Fruit fly (Drosophila melanogaster) whole organism, embryonic: ENCODE measurements around the gene CG44044.

ENCODE experiments used
- Atf6 ChIP-seq: fragments of 200-800 bp; sonication (Bioruptor generic); IDR thresholded peaks from 2 replicates; pipeline ENCODE4 v1.3.6; 2022; ENCODE audit warnings: missing biosample characterization, missing genetic modification characterization
- BEAF-32 ChIP-seq: fragments of 200-800 bp; sonication (Bioruptor generic); optimal IDR thresholded peaks from 3 replicates; lab custom pipeline; 2017; ENCODE audit warnings: missing biosample characterization, missing genetic modification characterization, mild to moderate bottlenecking, moderate library complexity, missing genetic modification reagents
- CG10274 ChIP-seq: fragments of 200-800 bp; sonication (Bioruptor generic); optimal IDR thresholded peaks from 3 replicates; lab custom pipeline; 2017; ENCODE audit warnings: missing biosample characterization, mild to moderate bottlenecking, missing genetic modification characterization
- CG10431 ChIP-seq: fragments of 200-800 bp; sonication (Bioruptor generic); optimal IDR thresholded peaks from 3 replicates; lab custom pipeline; 2018; ENCODE audit warnings: missing biosample characterization, mild to moderate bottlenecking, missing genetic modification characterization
- CG11093 ChIP-seq: fragments of 200-800 bp; sonication (Bioruptor generic); IDR thresholded peaks from 3 replicates; pipeline ENCODE4 v1.3.6; 2022; ENCODE audit warnings: missing biosample characterization, missing genetic modification characterization
- CG11247 ChIP-seq: fragments of 200-800 bp; sonication (Bioruptor generic); IDR thresholded peaks from 2 replicates; pipeline ENCODE4 v1.3.6; 2022; ENCODE audit warnings: missing biosample characterization, missing genetic modification characterization
- CG11560 ChIP-seq: fragments of 200-800 bp; sonication (Bioruptor generic); IDR thresholded peaks from 3 replicates; pipeline ENCODE4 v1.3.6; 2022; ENCODE audit warnings: missing biosample characterization, missing genetic modification characterization
- CG12299 ChIP-seq: fragments of 200-800 bp; sonication (Bioruptor generic); optimal IDR thresholded peaks from 2 replicates; lab custom pipeline; 2018; ENCODE audit warnings: missing biosample characterization, mild to moderate bottlenecking, missing genetic modification characterization
- CG1233 ChIP-seq: fragments of 200-800 bp; sonication (Bioruptor generic); optimal IDR thresholded peaks from 4 replicates; lab custom pipeline; 2018; ENCODE audit warnings: missing biosample characterization, mild to moderate bottlenecking, missing genetic modification characterization
- CG17359 ChIP-seq: fragments of 200-800 bp; sonication (Bioruptor generic); optimal IDR thresholded peaks from 3 replicates; lab custom pipeline; 2018; ENCODE audit warnings: missing biosample characterization, mild to moderate bottlenecking, missing genetic modification characterization, moderate library complexity
- CG18764 ChIP-seq: fragments of 200-800 bp; sonication (Bioruptor generic); optimal IDR thresholded peaks from 3 replicates; lab custom pipeline; 2016; ENCODE audit warnings: missing biosample characterization, missing genetic modification characterization
- CG2116 ChIP-seq: fragments of 200-800 bp; sonication (Bioruptor generic); optimal IDR thresholded peaks from 3 replicates; lab custom pipeline; 2018; ENCODE audit warnings: missing biosample characterization, mild to moderate bottlenecking, missing genetic modification characterization
- CG2712 ChIP-seq: fragments of 200-800 bp; optimal IDR thresholded peaks from 3 replicates; lab custom pipeline; 2019; ENCODE audit warnings: missing biosample characterization, mild to moderate bottlenecking, missing genetic modification characterization, moderate library complexity
- CG3065 ChIP-seq: fragments of 200-800 bp; sonication (Bioruptor generic); optimal IDR thresholded peaks from 2 replicates; lab custom pipeline; 2016; ENCODE audit warnings: missing biosample characterization, missing genetic modification characterization
- CG4707 ChIP-seq: fragments of 200-800 bp; sonication (Bioruptor generic); optimal IDR thresholded peaks from 2 replicates; lab custom pipeline; 2018; ENCODE audit warnings: missing biosample characterization, mild to moderate bottlenecking, missing genetic modification characterization, moderate library complexity
- CG4854 ChIP-seq: fragments of 200-800 bp; sonication (Bioruptor generic); optimal IDR thresholded peaks from 2 replicates; lab custom pipeline; 2016; ENCODE audit warnings: missing biosample characterization, missing genetic modification characterization, inconsistent platforms
- CG7357 ChIP-seq: fragments of 200-800 bp; sonication (Bioruptor generic); IDR thresholded peaks from 3 replicates; pipeline ENCODE4 v1.3.6; 2022; ENCODE audit warnings: missing biosample characterization, missing genetic modification characterization
- CG7963 ChIP-seq: fragments of 200-800 bp; sonication (Bioruptor generic); IDR thresholded peaks from 3 replicates; pipeline ENCODE4 v1.3.6; 2022; ENCODE audit warnings: missing biosample characterization, missing genetic modification characterization; ENCODE audit not compliant: partially characterized antibody
- CG8924 ChIP-seq: fragments of 200-800 bp; optimal IDR thresholded peaks from 3 replicates; lab custom pipeline; 2019; ENCODE audit warnings: missing biosample characterization, mild to moderate bottlenecking, missing genetic modification characterization, moderate library complexity
- CHES-1-like ChIP-seq: fragments of 200-800 bp; sonication (Bioruptor generic); optimal IDR thresholded peaks from 2 replicates; lab custom pipeline; 2016; ENCODE audit warnings: missing biosample characterization, missing genetic modification characterization
- E2f1 ChIP-seq: fragments of 200-800 bp; sonication (Bioruptor generic); IDR thresholded peaks from 2 replicates; pipeline ENCODE4 v1.3.6; 2022; ENCODE audit warnings: missing biosample characterization, missing genetic modification characterization
- H2.0 ChIP-seq: fragments of 200-800 bp; sonication (Bioruptor generic); IDR thresholded peaks from 2 replicates; pipeline ENCODE4 v1.3.6; 2022; ENCODE audit warnings: missing biosample characterization, missing genetic modification characterization
- HLH54F ChIP-seq: fragments of 200-800 bp; sonication (Bioruptor generic); optimal IDR thresholded peaks from 3 replicates; lab custom pipeline; 2016; ENCODE audit warnings: missing biosample characterization, missing genetic modification characterization
- HmgZ ChIP-seq: fragments of 200-800 bp; sonication (Bioruptor generic); optimal IDR thresholded peaks from 2 replicates; lab custom pipeline; 2018; ENCODE audit warnings: missing biosample characterization, mild to moderate bottlenecking, missing genetic modification characterization
- Meics ChIP-seq: fragments of 200-800 bp; sonication (Bioruptor generic); optimal IDR thresholded peaks from 2 replicates; lab custom pipeline; 2017; ENCODE audit warnings: missing biosample characterization, mild to moderate bottlenecking, missing genetic modification characterization
- NC2β ChIP-seq: fragments of 200-800 bp; sonication (Bioruptor generic); optimal IDR thresholded peaks from 2 replicates; lab custom pipeline; 2016; ENCODE audit warnings: missing biosample characterization, missing genetic modification characterization
- Ravus ChIP-seq: fragments of 200-800 bp; sonication (Bioruptor generic); IDR thresholded peaks from 2 replicates; pipeline ENCODE4 v1.3.6; 2022; ENCODE audit warnings: missing biosample characterization, missing genetic modification characterization
- Taf1 ChIP-seq: fragments of 200-800 bp; sonication (Bioruptor generic); IDR thresholded peaks from 2 replicates; pipeline ENCODE4 v1.3.6; 2022; ENCODE audit warnings: missing biosample characterization, missing genetic modification characterization
- Trl ChIP-seq, 3 experiments: fragments of >200 bp in 2 of 3; fragments of 200-800 bp in 1 of 3; sonication (Bioruptor generic) in 1 of 3; optimal IDR thresholded peaks; 2 replicates in 1 of 3; 3 replicates in 2 of 3; lab custom pipeline; 2016 to 2017; ENCODE audit warnings: missing biosample characterization in 1 of 3, missing genetic modification characterization in 1 of 3
- Xbp1 ChIP-seq: fragments of 200-800 bp; sonication (Bioruptor generic); optimal IDR thresholded peaks from 3 replicates; lab custom pipeline; 2016; ENCODE audit warnings: missing biosample characterization, mild to moderate bottlenecking, missing genetic modification characterization
- YL-1 ChIP-seq: fragments of 200-800 bp; sonication (Bioruptor generic); optimal IDR thresholded peaks from 3 replicates; lab custom pipeline; 2017; ENCODE audit warnings: missing biosample characterization, mild to moderate bottlenecking, missing genetic modification characterization
- abd-A ChIP-seq: fragments of 200-800 bp; sonication (Bioruptor generic); optimal IDR thresholded peaks from 3 replicates; lab custom pipeline; 2019; ENCODE audit warnings: missing biosample characterization, mild to moderate bottlenecking, missing genetic modification characterization, moderate library complexity
- bbx ChIP-seq: fragments of 200-800 bp; sonication (Bioruptor generic); IDR thresholded peaks from 2 replicates; pipeline ENCODE4 v1.3.6; 2022; ENCODE audit warnings: missing biosample characterization, missing genetic modification characterization; ENCODE audit not compliant: partially characterized antibody
- cg ChIP-seq: fragments of 200-800 bp; sonication (Bioruptor generic); optimal IDR thresholded peaks from 3 replicates; lab custom pipeline; 2019; ENCODE audit warnings: missing biosample characterization, mild to moderate bottlenecking, missing genetic modification characterization, moderate library complexity
- da ChIP-seq: fragments of 200-800 bp; sonication (Bioruptor generic); optimal IDR thresholded peaks from 2 replicates; lab custom pipeline; 2016; ENCODE audit warnings: missing biosample characterization, missing genetic modification characterization
- disco-r ChIP-seq: fragments of 200-800 bp; sonication (Bioruptor generic); optimal IDR thresholded peaks from 2 replicates; lab custom pipeline; 2016; ENCODE audit warnings: missing biosample characterization, missing genetic modification characterization
- dysf ChIP-seq: fragments of 200-800 bp; sonication (Bioruptor generic); IDR thresholded peaks from 3 replicates; pipeline ENCODE4 v1.3.6; 2022; ENCODE audit warnings: missing biosample characterization, missing genetic modification characterization
- fd64A ChIP-seq: fragments of 200-800 bp; sonication (Bioruptor generic); optimal IDR thresholded peaks from 3 replicates; lab custom pipeline; 2018; ENCODE audit warnings: missing biosample characterization, mild to moderate bottlenecking, missing genetic modification characterization
- gsb ChIP-seq: fragments of 200-800 bp; sonication (Bioruptor generic); IDR thresholded peaks from 2 replicates; pipeline ENCODE4 v1.3.6; 2022; ENCODE audit warnings: missing biosample characterization, missing genetic modification characterization
- her ChIP-seq: fragments of 200-800 bp; sonication (Bioruptor generic); optimal IDR thresholded peaks from 2 replicates; lab custom pipeline; 2016; ENCODE audit warnings: missing biosample characterization, missing genetic modification characterization
- hkb ChIP-seq, 2 experiments: fragments of 200-800 bp in 1 of 2; fragments of >200 bp in 1 of 2; sonication (Bioruptor generic) in 1 of 2; IDR thresholded peaks in 1 of 2; optimal IDR thresholded peaks in 1 of 2; 2 replicates each; pipeline versions ENCODE4 v1.3.6 to Lab custom; 2017 to 2022; ENCODE audit warnings: missing biosample characterization in 1 of 2, missing genetic modification characterization in 1 of 2
- jumu ChIP-seq: fragments of 200-800 bp; sonication (Bioruptor generic); optimal IDR thresholded peaks from 3 replicates; lab custom pipeline; 2016; ENCODE audit warnings: missing biosample characterization, missing genetic modification characterization
- kay ChIP-seq: fragments of 200-800 bp; sonication (Bioruptor generic); optimal IDR thresholded peaks from 2 replicates; lab custom pipeline; 2016; ENCODE audit warnings: missing biosample characterization, missing genetic modification characterization
- kni ChIP-seq: fragments of 200-800 bp; sonication (Bioruptor generic); optimal IDR thresholded peaks from 3 replicates; lab custom pipeline; 2017; ENCODE audit warnings: mild to moderate bottlenecking, missing biosample characterization, missing genetic modification reagents, missing genetic modification characterization
- nau ChIP-seq: fragments of 200-800 bp; sonication (Bioruptor generic); optimal IDR thresholded peaks from 3 replicates; lab custom pipeline; 2017; ENCODE audit warnings: missing biosample characterization, mild to moderate bottlenecking, missing genetic modification characterization, missing genetic modification reagents
- odd ChIP-seq: fragments of 200-800 bp; sonication (Bioruptor generic); optimal IDR thresholded peaks from 2 replicates; lab custom pipeline; 2017; ENCODE audit warnings: missing biosample characterization, mild to moderate bottlenecking, missing genetic modification characterization
- pros ChIP-seq: fragments of 200-800 bp; sonication (Bioruptor generic); optimal IDR thresholded peaks from 3 replicates; lab custom pipeline; 2019; ENCODE audit warnings: missing biosample characterization, mild to moderate bottlenecking, missing genetic modification characterization, moderate library complexity
- pum ChIP-seq: fragments of 200-800 bp; sonication (Bioruptor generic); optimal IDR thresholded peaks from 2 replicates; lab custom pipeline; 2016; ENCODE audit warnings: missing biosample characterization, missing genetic modification characterization
- trem ChIP-seq: fragments of 200-800 bp; optimal IDR thresholded peaks from 3 replicates; lab custom pipeline; 2019; ENCODE audit warnings: missing biosample characterization, mild to moderate bottlenecking, missing genetic modification characterization, moderate library complexity
- vvl ChIP-seq: fragments of 200-800 bp; sonication (Bioruptor generic); IDR thresholded peaks from 2 replicates; pipeline ENCODE4 v1.3.6; 2022; ENCODE audit warnings: missing biosample characterization, missing genetic modification characterization
- wdn ChIP-seq: fragments of 200-800 bp; sonication (Bioruptor generic); IDR thresholded peaks from 2 replicates; pipeline ENCODE4 v1.3.6; 2022; ENCODE audit warnings: missing biosample characterization, missing genetic modification characterization

CG44044 gene

DNA sequence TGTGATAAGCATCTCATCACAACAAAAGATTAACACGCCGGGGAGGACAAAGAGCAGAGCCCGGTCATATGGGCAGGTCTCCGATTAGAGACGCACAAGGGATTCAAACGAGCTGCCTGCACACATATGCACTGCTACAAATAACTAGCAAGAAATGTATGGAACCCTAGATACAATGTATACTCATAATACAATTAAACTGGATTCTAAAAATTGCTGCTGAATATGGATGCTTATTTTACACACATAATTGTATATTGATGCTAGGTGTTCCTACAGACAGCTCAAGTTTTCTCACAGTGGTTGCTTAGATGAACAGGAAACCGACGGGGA is 15.4 kb downstream of the CG44044 start (continued):
- TF ChIP-seq HmgZ (tag; lab: Kevin White, UChicago) = no peak
- no peak for TF ChIP-seq cg
- peak; percentile 75 for TF ChIP-seq kni (GFP tag; lab: Kevin White, UChicago)
- peak; percentile 19 for TF ChIP-seq CG18764 (GFP tag; lab: Kevin White, UChicago)
- peak; percentile 37 for TF ChIP-seq CG3065
- peak; percentile 33; the same call in 1 of the 3 replicates for TF ChIP-seq CG7357 (GFP tag; lab: Robert Waterston, UW)
- TF ChIP-seq nau (GFP tag; lab: Kevin White, UChicago) = no peak
- no peak for TF ChIP-seq wdn
- TF ChIP-seq CG11093 = peak; percentile 52; the same call in 2 of the 3 replicates
- TF ChIP-seq Atf6 (GFP tag; lab: Robert Waterston, UW) = no peak
- TF ChIP-seq CG2712 (tag; lab: Kevin White, UChicago) = peak; percentile 85
- no peak for TF ChIP-seq CG12299
- peak; percentile 51 for TF ChIP-seq E2f1 (GFP tag; lab: Robert Waterston, UW)
- TF ChIP-seq Taf1 = no peak
- TF ChIP-seq pros (GFP tag; lab: Kevin White, UChicago) = peak; percentile 42
- TF ChIP-seq CG4707 = no peak
- no peak for TF ChIP-seq da
- no peak for TF ChIP-seq her (GFP tag; lab: Kevin White, UChicago)
- no peak for TF ChIP-seq BEAF-32 (GFP tag; lab: Kevin White, UChicago)
- TF ChIP-seq CG1233 (GFP tag; lab: Kevin White, UChicago) = peak; percentile 51
- TF ChIP-seq YL-1 (GFP tag; lab: Kevin White, UChicago) = no peak
- peak; percentile 26 for TF ChIP-seq CHES-1-like (GFP tag; lab: Kevin White, UChicago)
- TF ChIP-seq CG11560 = no peak
- TF ChIP-seq gsb (GFP tag; lab: Robert Waterston, UW) = no peak
- peak; percentile 67 for TF ChIP-seq jumu (GFP tag; lab: Kevin White, UChicago)
- peak; percentile 55 for TF ChIP-seq NC2β (GFP tag; lab: Kevin White, UChicago)
- no peak for TF ChIP-seq bbx
- TF ChIP-seq Trl (optimal IDR thresholded peaks at IDR 0.05; lab: Kevin White, UChicago) = no peak
- TF ChIP-seq Trl (GFP tag; optimal IDR thresholded peaks at IDR 0.05; lab: Kevin White, UChicago) = peak; percentile 65
- TF ChIP-seq pum (GFP tag; lab: Kevin White, UChicago) = peak; percentile 70
- no peak for TF ChIP-seq kay (GFP tag; lab: Kevin White, UChicago)
- TF ChIP-seq fd64A = no peak
- no peak for TF ChIP-seq abd-A (tag; lab: Kevin White, UChicago)
- TF ChIP-seq CG7963 (GFP tag; lab: Robert Waterston, UW) = no peak
- TF ChIP-seq CG8924 (tag; lab: Kevin White, UChicago) = peak; percentile 76
- no peak for TF ChIP-seq hkb (optimal IDR thresholded peaks at IDR 0.05; lab: Kevin White, UChicago)
- TF ChIP-seq hkb (GFP tag; IDR thresholded peaks at IDR 0.05; lab: Robert Waterston, UW) = 0 out of 2 replicates have a peak, but pooled peaks have one; percentile 20
- TF ChIP-seq H2.0 (GFP tag; lab: Robert Waterston, UW) = 0 out of 2 replicates have a peak, but pooled peaks have one; percentile 2
- peak; percentile 62 for TF ChIP-seq vvl
- TF ChIP-seq CG17359 (tag; lab: Kevin White, UChicago) = peak; percentile 59
- TF ChIP-seq Xbp1 (GFP tag; lab: Kevin White, UChicago) = peak; percentile 40
- TF ChIP-seq disco-r (GFP tag; lab: Kevin White, UChicago) = no peak
- TF ChIP-seq CG2116 = peak; percentile 10
- TF ChIP-seq Ravus (GFP tag; lab: Robert Waterston, UW) = no peak
- TF ChIP-seq trem (tag; lab: Kevin White, UChicago) = peak; percentile 40
- TF ChIP-seq Meics (GFP tag; lab: Kevin White, UChicago) = no peak
- TF ChIP-seq CG10431 (GFP tag; lab: Kevin White, UChicago) = no peak
- peak; percentile 31 for TF ChIP-seq CG10274
- peak; percentile 7 for TF ChIP-seq HLH54F
- no peak for TF ChIP-seq CG11247
- TF ChIP-seq odd (GFP tag; lab: Kevin White, UChicago) = no peak
- TF ChIP-seq CG4854 (GFP tag; lab: Kevin White, UChicago) = no peak
- TF ChIP-seq dysf (GFP tag; lab: Robert Waterston, UW) = 0 out of 3 replicates have a peak, but pooled peaks have one; percentile 5
